Worm (Caenorhabditis elegans): ENCODE measurements around the gene C14A4.9.

DNA sequence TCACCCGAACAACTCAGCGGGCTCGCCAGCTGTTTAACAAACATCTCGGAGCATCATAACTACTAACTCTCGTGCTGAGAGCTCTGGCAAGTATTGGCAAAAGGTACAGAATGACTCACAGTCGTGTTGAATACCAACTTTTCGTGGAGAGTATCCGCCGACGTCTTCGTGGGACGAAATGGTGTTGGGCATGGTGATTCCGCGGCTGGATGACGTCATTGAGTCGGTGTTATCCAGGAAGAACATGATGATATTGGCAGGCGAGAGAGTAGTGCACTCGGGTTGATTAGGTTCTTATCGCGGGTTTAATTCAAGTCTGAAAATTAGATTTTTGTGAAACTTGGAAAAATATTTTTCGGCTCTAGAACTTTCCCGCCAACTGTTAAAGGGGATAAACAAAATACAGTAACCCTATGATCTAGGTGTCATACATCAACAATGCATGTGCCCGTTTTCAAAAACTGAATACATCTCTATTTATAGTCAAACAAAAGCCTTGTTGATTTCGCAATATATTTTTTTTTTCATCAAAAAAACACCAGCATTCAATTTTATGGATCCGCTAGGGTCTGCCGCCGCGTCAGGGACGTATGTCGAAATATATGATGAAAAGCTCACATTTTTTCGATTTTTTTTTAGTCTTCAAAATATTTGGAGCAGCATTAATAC is 45.6 kb upstream of the C14A4.9 start:
- TF ChIP-seq nhr-77 (tag; optimal IDR thresholded peaks at IDR 0.05) (no peak), fkh-10 (GFP tag; optimal IDR thresholded peaks at IDR 0.05) (no peak), skn-1 (tag; optimal IDR thresholded peaks at IDR 0.05) (no peak), unc-62 (GFP tag; optimal IDR thresholded peaks at IDR 0.05) (no peak), nhr-43 (tag; optimal IDR thresholded peaks at IDR 0.05; ENCODE audit: poor library complexity, severe bottlenecking) (no peak), lin-39 (tag; optimal IDR thresholded peaks at IDR 0.05) (no peak), daf-12 (tag; optimal IDR thresholded peaks at IDR 0.05) (no peak), snpc-4 (tag; optimal IDR thresholded peaks at IDR 0.05) (no peak), nhr-76 (tag; optimal IDR thresholded peaks at IDR 0.05) (no peak)

All from whole organism, L3 larva.